Worm (Caenorhabditis elegans) whole organism, L4 larva: ENCODE measurements around the gene F55B12.2.
A peak's percentile ranks its signal among the peaks of the same experiment; 100 is the strongest.

Experiments
- D1046.2 ChIP-seq: fragments of 200-800 bp; sonication (Bioruptor generic); IDR thresholded peaks from 2 replicates; pipeline ENCODE4 v1.3.6; 2022; ENCODE audit warnings: missing genetic modification characterization, missing compliant biosample characterization
- T20F7.1 ChIP-seq: fragments of 200-800 bp; sonication (Bioruptor generic); optimal IDR thresholded peaks from 2 replicates; lab custom pipeline; 2018; ENCODE audit warnings: mild to moderate bottlenecking, missing genetic modification characterization, missing compliant biosample characterization
- Y75B8A.6 ChIP-seq: fragments of 200-800 bp; sonication (Bioruptor generic); IDR thresholded peaks from 2 replicates; pipeline ENCODE4 v1.3.6; 2022; ENCODE audit warnings: missing genetic modification reagents, missing genetic modification characterization, missing compliant biosample characterization
- aha-1 ChIP-seq: fragments of 150-350 bp; peaks from one replicate; lab custom pipeline; 2014; ENCODE audit warnings: missing biosample characterization, missing genetic modification characterization
- aly-2 ChIP-seq: sonication (generic microtip); optimal IDR thresholded peaks from 2 replicates; lab custom pipeline; 2018; ENCODE audit warnings: missing biosample characterization, missing genetic modification characterization
- attf-4 ChIP-seq: sonication (generic microtip); optimal IDR thresholded peaks from 3 replicates; lab custom pipeline; 2017; ENCODE audit warnings: missing biosample characterization, missing genetic modification characterization
- ceh-32 ChIP-seq: sonication (generic microtip); optimal IDR thresholded peaks from 2 replicates; lab custom pipeline; 2016; ENCODE audit warnings: mild to moderate bottlenecking, missing genetic modification characterization, missing compliant biosample characterization; ENCODE audit not compliant: poor library complexity
- cey-2 ChIP-seq: sonication (generic microtip); optimal IDR thresholded peaks from 3 replicates; lab custom pipeline; 2017; ENCODE audit warnings: missing genetic modification characterization, mild to moderate bottlenecking, missing compliant biosample characterization, antibody characterized with exemption, borderline replicate concordance; ENCODE audit not compliant: insufficient read depth
- daf-16 ChIP-seq, 3 experiments: sonication (generic microtip); optimal IDR thresholded peaks; 2 replicates each; lab custom pipeline; 2016 to 2017; ENCODE audit warnings: missing genetic modification characterization in 3 of 3, missing genetic modification reagents in 3 of 3, mild to moderate bottlenecking in 2 of 3, missing compliant biosample characterization in 2 of 3, missing biosample characterization in 1 of 3, moderate library complexity in 1 of 3
- daf-19 ChIP-seq: fragments of 200-800 bp; sonication (Bioruptor generic); conservative IDR thresholded peaks from 2 replicates; pipeline ENCODE4 v1.3.6; 2022; ENCODE audit warnings: missing genetic modification characterization, missing compliant biosample characterization
- dmd-6 ChIP-seq: fragments of 200-800 bp; sonication (Bioruptor generic); IDR thresholded peaks from 2 replicates; pipeline ENCODE4 v1.3.6; 2022; ENCODE audit warnings: missing genetic modification reagents, missing genetic modification characterization, missing compliant biosample characterization
- dve-1 ChIP-seq: sonication (generic microtip); optimal IDR thresholded peaks from 2 replicates; lab custom pipeline; 2017; ENCODE audit warnings: antibody characterized with exemption, mild to moderate bottlenecking, missing genetic modification characterization, missing compliant biosample characterization; ENCODE audit not compliant: insufficient read depth
- fos-1 ChIP-seq: fragments of 150-350 bp; optimal IDR thresholded peaks from 2 replicates; lab custom pipeline; 2014; ENCODE audit warnings: missing biosample characterization, missing genetic modification characterization
- hlh-11 ChIP-seq: fragments of 200-800 bp; sonication (Bioruptor generic); optimal IDR thresholded peaks from 2 replicates; lab custom pipeline; 2018; ENCODE audit warnings: mild to moderate bottlenecking, missing genetic modification characterization, missing compliant biosample characterization
- hlh-30 ChIP-seq: sonication (generic microtip); optimal IDR thresholded peaks from 2 replicates; lab custom pipeline; 2017; ENCODE audit warnings: antibody characterized with exemption, mild to moderate bottlenecking, missing genetic modification characterization, missing compliant biosample characterization; ENCODE audit not compliant: insufficient read depth
- lim-7 ChIP-seq: fragments of 200-800 bp; sonication (Bioruptor generic); IDR thresholded peaks from 2 replicates; pipeline ENCODE4 v1.3.6; 2022; ENCODE audit warnings: missing genetic modification characterization, missing compliant biosample characterization
- lin-1 ChIP-seq: fragments of 200-800 bp; sonication (Bioruptor generic); IDR thresholded peaks from 2 replicates; pipeline ENCODE4 v1.3.6; 2022; ENCODE audit warnings: missing genetic modification reagents, missing genetic modification characterization, missing compliant biosample characterization
- lin-13 ChIP-seq: fragments of 150-350 bp; optimal IDR thresholded peaks from 2 replicates; lab custom pipeline; 2014; ENCODE audit warnings: missing biosample characterization, missing genetic modification reagents, missing genetic modification characterization
- lin-15B ChIP-seq: fragments of 150-350 bp; sonication (generic microtip); optimal IDR thresholded peaks from 3 replicates; lab custom pipeline; 2014; ENCODE audit warnings: missing biosample characterization, missing genetic modification characterization
- madf-5 ChIP-seq, 2 experiments: fragments of 200-800 bp; sonication (Bioruptor generic); IDR thresholded peaks; 2 replicates each; pipeline ENCODE4 v1.3.6; 2022; ENCODE audit warnings: missing compliant biosample characterization in 2 of 2, missing genetic modification characterization in 2 of 2
- madf-9 ChIP-seq: fragments of 200-800 bp; sonication (Bioruptor generic); conservative IDR thresholded peaks from 2 replicates; pipeline ENCODE4 v1.3.6; 2022; ENCODE audit warnings: missing genetic modification reagents, missing genetic modification characterization, missing compliant biosample characterization
- mdl-1 ChIP-seq, 2 experiments: fragments of 150-350 bp in 1 of 2; sonication (generic microtip) in 1 of 2; optimal IDR thresholded peaks; 2 replicates each; lab custom pipeline; 2014 to 2017; ENCODE audit warnings: missing biosample characterization in 2 of 2, missing genetic modification characterization in 2 of 2
- mxl-2 ChIP-seq: fragments of 200-800 bp; sonication (Bioruptor generic); conservative IDR thresholded peaks from 2 replicates; pipeline ENCODE4 v1.3.6; 2022; ENCODE audit warnings: missing genetic modification reagents, missing genetic modification characterization, missing compliant biosample characterization
- nhr-10 ChIP-seq: fragments of 150-350 bp; optimal IDR thresholded peaks from 2 replicates; lab custom pipeline; 2014; ENCODE audit warnings: missing biosample characterization, missing genetic modification characterization
- nhr-102 ChIP-seq: sonication (generic microtip); optimal IDR thresholded peaks from 2 replicates; lab custom pipeline; 2016; ENCODE audit warnings: mild to moderate bottlenecking, missing genetic modification characterization, moderate library complexity, missing compliant biosample characterization
- nhr-28 ChIP-seq: fragments of 150-350 bp; optimal IDR thresholded peaks from 2 replicates; lab custom pipeline; 2014; ENCODE audit warnings: missing biosample characterization, missing genetic modification characterization
- nhr-77 ChIP-seq: fragments of 150-350 bp; optimal IDR thresholded peaks from 2 replicates; lab custom pipeline; 2014; ENCODE audit warnings: missing biosample characterization, missing genetic modification characterization
- pqm-1 ChIP-seq: sonication (generic microtip); optimal IDR thresholded peaks from 2 replicates; lab custom pipeline; 2017; ENCODE audit warnings: missing biosample characterization, missing genetic modification characterization
- sdz-12 ChIP-seq: fragments of 200-800 bp; sonication (Bioruptor generic); optimal IDR thresholded peaks from 2 replicates; lab custom pipeline; 2018; ENCODE audit warnings: mild to moderate bottlenecking, missing genetic modification characterization, missing compliant biosample characterization
- tag-97 ChIP-seq: fragments of 200-800 bp; sonication (Bioruptor generic); IDR thresholded peaks from 2 replicates; pipeline ENCODE4 v1.3.6; 2022; ENCODE audit warnings: missing genetic modification characterization, missing compliant biosample characterization
- unc-62 ChIP-seq, 3 experiments: fragments of 150-350 bp in 1 of 3; sonication (generic microtip); optimal IDR thresholded peaks in 2 of 3; peaks in 1 of 3; 1 replicate in 1 of 3; 2 replicates in 2 of 3; lab custom pipeline; 2014 to 2017; ENCODE audit warnings: missing biosample characterization in 3 of 3, missing genetic modification characterization in 3 of 3, missing genetic modification reagents in 3 of 3, missing genotype in 1 of 3
- vab-7 ChIP-seq: fragments of 200-800 bp; sonication (Bioruptor generic); IDR thresholded peaks from 2 replicates; pipeline ENCODE4 v1.3.6; 2022; ENCODE audit warnings: missing genetic modification reagents, missing genetic modification characterization, missing compliant biosample characterization
- zfp-2 ChIP-seq: sonication (generic microtip); optimal IDR thresholded peaks from 2 replicates; lab custom pipeline; 2016; ENCODE audit warnings: mild to moderate bottlenecking, missing genetic modification characterization, missing compliant biosample characterization

Gene F55B12.2

DNA sequence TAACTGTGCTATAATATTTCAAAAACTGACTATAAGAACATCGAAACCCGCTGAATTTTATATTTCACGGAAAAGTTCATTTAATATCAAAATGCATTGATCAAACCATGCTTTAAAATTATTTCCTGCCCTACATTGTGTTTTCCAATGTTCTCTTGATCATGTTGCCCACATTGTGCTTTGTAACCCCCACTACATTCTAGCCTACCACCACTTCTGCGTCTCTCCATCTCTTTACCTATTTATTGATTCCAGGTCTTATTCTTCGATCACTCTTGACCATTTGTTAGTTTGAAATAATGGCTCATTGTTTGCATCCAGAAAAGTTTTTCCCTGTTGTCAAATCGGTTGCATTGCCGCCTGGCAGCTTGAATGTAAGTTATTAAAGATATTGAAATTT, 34.6 kb downstream of the F55B12.2 start, which contains the start of gene decr-1.1:
TSS of gene decr-1.1 (plus strand) at position 210 of the 400 bp plus-strand sequence.
- TF ChIP-seq nhr-77 (tag; lab: Kevin White, UChicago) (peak; percentile 55), aly-2 (tag; lab: Kevin White, UChicago) (no peak), Y75B8A.6 (GFP tag; lab: Robert Waterston, UW) (no peak), hlh-30 (tag; lab: Kevin White, UChicago) (peak; percentile 23), nhr-10 (tag; lab: Kevin White, UChicago) (peak; percentile 19), attf-4 (tag; lab: Kevin White, UChicago) (no peak), lin-1 (no peak), tag-97 (GFP tag; lab: Robert Waterston, UW) (no peak), madf-5 (GFP tag; IDR thresholded peaks at IDR 0.05; lab: Robert Waterston, UW) (no peak), fos-1 (tag; lab: Kevin White, UChicago) (no peak), dmd-6 (GFP tag; lab: Robert Waterston, UW) (peak; percentile 56), hlh-11 (tag; lab: Kevin White, UChicago) (peak; percentile 20), aha-1 (peak; percentile 95), pqm-1 (tag; lab: Kevin White, UChicago) (peak; percentile 12), dve-1 (peak; percentile 17), D1046.2 (no peak), daf-19 (GFP tag; lab: Robert Waterston, UW) (no peak), lin-13 (GFP tag; lab: Kevin White, UChicago) (no peak), daf-16 (GFP tag; optimal IDR thresholded peaks at IDR 0.05; lab: Kevin White, UChicago) (no peak), daf-16 (tag; optimal IDR thresholded peaks at IDR 0.05; lab: Kevin White, UChicago) (peak; percentile 74), nhr-28 (tag; lab: Kevin White, UChicago) (peak; percentile 95), T20F7.1 (peak; percentile 28)

DNA sequence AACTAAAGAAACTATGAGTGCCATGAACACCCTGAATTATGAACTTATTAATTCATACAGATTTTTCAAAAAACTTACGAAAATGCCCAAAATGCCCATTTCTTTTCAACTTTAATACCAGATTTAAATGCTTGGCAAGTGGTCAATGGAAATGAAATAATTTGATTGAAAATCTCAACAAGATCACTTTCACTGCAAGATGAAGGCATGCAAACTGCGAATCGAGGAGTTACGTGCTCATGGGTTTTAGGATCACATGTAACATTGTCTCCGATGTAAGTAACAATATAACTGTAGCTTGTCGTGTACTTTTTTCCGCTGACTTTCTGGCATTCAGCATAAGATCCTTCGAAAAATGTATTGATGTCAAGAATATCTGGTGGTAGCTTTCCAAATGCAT, 35.9 kb downstream of the F55B12.2 start:
- TF ChIP-seq lin-15B (tag; lab: Kevin White, UChicago) (no peak), unc-62 (GFP tag; optimal IDR thresholded peaks at IDR 0.05 in 1 of 2; lab: Kevin White, UChicago) (peak in 1 of 2 experiments; percentile 97), unc-62 (tag; optimal IDR thresholded peaks at IDR 0.05; lab: Kevin White, UChicago) (no peak), D1046.2 (no peak), cey-2 (tag; lab: Kevin White, UChicago) (no peak), dmd-6 (GFP tag; lab: Robert Waterston, UW) (no peak)

- TF ChIP-seq unc-62 (GFP tag; optimal IDR thresholded peaks at IDR 0.05 in 1 of 2; lab: Kevin White, UChicago) (peak in 1 of 2 experiments; percentile 85), unc-62 (tag; optimal IDR thresholded peaks at IDR 0.05; lab: Kevin White, UChicago) (no peak), daf-16 (GFP tag; optimal IDR thresholded peaks at IDR 0.05; lab: Kevin White, UChicago) (peak in 1 of 2 experiments; percentile 70), daf-16 (tag; optimal IDR thresholded peaks at IDR 0.05; lab: Kevin White, UChicago) (no peak), cey-2 (tag; lab: Kevin White, UChicago) (no peak), zfp-2 (tag; lab: Kevin White, UChicago) (no peak), ceh-32 (no peak)
Measured at ce11 chrV:13777857-13778256, 38.9 kb downstream of the F55B12.2 start, which contains the start of gene F53C11.9. F53C11.9 (plus strand) TSS chrV:13778015.

ce11 chrV:13775529-13775928, 41.2 kb downstream of the F55B12.2 start, which contains the start of gene F53C11.1:
F53C11.1 (plus strand) TSS chrV:13775796.
- no peak for TF ChIP-seq daf-16 (GFP tag; optimal IDR thresholded peaks at IDR 0.05; lab: Kevin White, UChicago)
- TF ChIP-seq daf-16 (tag; optimal IDR thresholded peaks at IDR 0.05; lab: Kevin White, UChicago), result no peak
- TF ChIP-seq aha-1, result peak; percentile 77
- no peak for TF ChIP-seq vab-7 (GFP tag; lab: Robert Waterston, UW)
- TF ChIP-seq pqm-1 (tag; lab: Kevin White, UChicago), result peak; percentile 7
- TF ChIP-seq nhr-28 (tag; lab: Kevin White, UChicago), result peak; percentile 19
- no peak for TF ChIP-seq lim-7 (GFP tag; lab: Robert Waterston, UW)
- peak; percentile 34; the same call in 1 of the 2 replicates for TF ChIP-seq dmd-6 (GFP tag; lab: Robert Waterston, UW)
- TF ChIP-seq sdz-12 (GFP tag; lab: Kevin White, UChicago), result no peak
- TF ChIP-seq madf-9 (GFP tag; lab: Robert Waterston, UW), result no peak
- TF ChIP-seq mdl-1 (tag; optimal IDR thresholded peaks at IDR 0.05; lab: Kevin White, UChicago), result no peak
- TF ChIP-seq unc-62 (GFP tag; optimal IDR thresholded peaks at IDR 0.05 in 1 of 2; lab: Kevin White, UChicago), result peak in 1 of 2 experiments; percentile 19
- no peak for TF ChIP-seq unc-62 (tag; optimal IDR thresholded peaks at IDR 0.05; lab: Kevin White, UChicago)
- TF ChIP-seq nhr-102, result no peak
- TF ChIP-seq mxl-2, result no peak
